Worm (Caenorhabditis elegans) whole organism, young adult: Measurements from ENCODE around the gene snt-1.

ENCODE experiments used
- B0019.2 ChIP-seq: fragments of 200-800 bp; sonication (Bioruptor generic); conservative IDR thresholded peaks from 2 replicates; pipeline ENCODE4 v1.3.6; 2022; ENCODE audit warnings: missing genetic modification reagents, missing genetic modification characterization, missing compliant biosample characterization
- B0336.3 ChIP-seq: fragments of 200-800 bp; sonication (Bioruptor generic); IDR thresholded peaks from 2 replicates; pipeline ENCODE4 v1.3.6; 2022; ENCODE audit warnings: missing genetic modification characterization, missing compliant biosample characterization
- F49E8.2 ChIP-seq: sonication (generic microtip); optimal IDR thresholded peaks from 3 replicates; lab custom pipeline; 2017; ENCODE audit warnings: missing genetic modification characterization, mild to moderate bottlenecking, missing compliant biosample characterization, antibody characterized with exemption, moderate library complexity; ENCODE audit not compliant: insufficient read depth
- F52B5.7 ChIP-seq: sonication (generic microtip); optimal IDR thresholded peaks from 2 replicates; lab custom pipeline; 2016; ENCODE audit warnings: mild to moderate bottlenecking, missing genetic modification characterization, missing compliant biosample characterization
- K12H6.12 ChIP-seq: fragments of 200-800 bp; sonication (Bioruptor generic); optimal IDR thresholded peaks from 2 replicates; lab custom pipeline; 2018; ENCODE audit warnings: mild to moderate bottlenecking, missing genetic modification characterization, missing compliant biosample characterization
- Y53G8AR.9 ChIP-seq: fragments of 200-800 bp; sonication (Bioruptor generic); conservative IDR thresholded peaks from 2 replicates; pipeline ENCODE4 v1.3.6; 2022; ENCODE audit warnings: missing genetic modification reagents, missing genetic modification characterization, missing compliant biosample characterization
- Y79H2A.3 ChIP-seq: fragments of 200-800 bp; sonication (Bioruptor generic); conservative IDR thresholded peaks from 2 replicates; pipeline ENCODE4 v1.3.6; 2022; ENCODE audit warnings: missing genetic modification reagents, missing genetic modification characterization, missing compliant biosample characterization
- ZK185.1 ChIP-seq: sonication (generic microtip); optimal IDR thresholded peaks from 2 replicates; lab custom pipeline; 2016; ENCODE audit warnings: mild to moderate bottlenecking, missing genetic modification characterization, missing compliant biosample characterization; ENCODE audit not compliant: poor library complexity, severe bottlenecking
- akir-1 ChIP-seq: fragments of 200-800 bp; sonication (Bioruptor generic); optimal IDR thresholded peaks from 2 replicates; lab custom pipeline; 2018; ENCODE audit warnings: mild to moderate bottlenecking, missing genetic modification characterization, moderate library complexity, missing compliant biosample characterization
- aptf-2 ChIP-seq: fragments of 200-800 bp; sonication (Bioruptor generic); conservative IDR thresholded peaks from 2 replicates; pipeline ENCODE4 v1.3.6; 2022; ENCODE audit warnings: missing genetic modification reagents, missing genetic modification characterization, missing compliant biosample characterization
- atf-7 ChIP-seq: sonication (generic microtip); optimal IDR thresholded peaks from 2 replicates; lab custom pipeline; 2017; ENCODE audit warnings: mild to moderate bottlenecking, missing genetic modification characterization, missing compliant biosample characterization
- attf-5 ChIP-seq: fragments of 200-800 bp; sonication (Bioruptor generic); optimal IDR thresholded peaks from 2 replicates; lab custom pipeline; 2018; ENCODE audit warnings: mild to moderate bottlenecking, missing genetic modification characterization, missing compliant biosample characterization
- attf-6 ChIP-seq: fragments of 200-800 bp; sonication (Bioruptor generic); IDR thresholded peaks from 2 replicates; pipeline ENCODE4 v1.3.6; 2022; ENCODE audit warnings: missing genetic modification reagents, missing genetic modification characterization, missing compliant biosample characterization
- cebp-2 ChIP-seq: fragments of 200-800 bp; sonication (Bioruptor generic); IDR thresholded peaks from 2 replicates; pipeline ENCODE4 v1.3.6; 2022; ENCODE audit warnings: missing genetic modification characterization, missing compliant biosample characterization
- dox-1 ChIP-seq: fragments of 200-800 bp; sonication (Bioruptor generic); IDR thresholded peaks from 2 replicates; pipeline ENCODE4 v1.3.6; 2022; ENCODE audit warnings: missing genetic modification reagents, missing genetic modification characterization, missing compliant biosample characterization
- dpl-1 ChIP-seq: fragments of 150-350 bp; optimal IDR thresholded peaks from 2 replicates; lab custom pipeline; 2014; ENCODE audit warnings: missing biosample characterization, missing genetic modification reagents, missing genetic modification characterization
- ekl-4 ChIP-seq: fragments of 200-800 bp; sonication (Bioruptor generic); IDR thresholded peaks from 2 replicates; pipeline ENCODE4 v1.3.6; 2022; ENCODE audit warnings: missing genetic modification reagents, missing genetic modification characterization, missing compliant biosample characterization
- fkh-3 ChIP-seq: sonication (generic microtip); optimal IDR thresholded peaks from 2 replicates; lab custom pipeline; 2016; ENCODE audit warnings: mild to moderate bottlenecking, missing genetic modification characterization, missing compliant biosample characterization
- hmg-1.2 ChIP-seq: fragments of 200-800 bp; sonication (Bioruptor generic); IDR thresholded peaks from 2 replicates; pipeline ENCODE4 v1.3.6; 2022; ENCODE audit warnings: missing genetic modification reagents, missing genetic modification characterization, missing compliant biosample characterization
- lin-35 ChIP-seq, 3 experiments: fragments of 150-350 bp in 2 of 3; sonication (generic microtip) in 1 of 3; optimal IDR thresholded peaks; 2 replicates each; lab custom pipeline; 2014 to 2018; ENCODE audit warnings: missing biosample characterization in 3 of 3, missing genetic modification characterization in 3 of 3, missing genetic modification reagents in 3 of 3
- lin-40 ChIP-seq: sonication (generic microtip); optimal IDR thresholded peaks from 2 replicates; lab custom pipeline; 2016; ENCODE audit warnings: missing genetic modification characterization, mild to moderate bottlenecking, missing compliant biosample characterization, missing genotype, missing genetic modification reagents
- madf-3 ChIP-seq: fragments of 200-800 bp; sonication (Bioruptor generic); IDR thresholded peaks from 2 replicates; pipeline ENCODE4 v1.3.6; 2022; ENCODE audit warnings: missing genetic modification reagents, missing genetic modification characterization, missing compliant biosample characterization
- madf-6 ChIP-seq: fragments of 200-800 bp; sonication (Bioruptor generic); IDR thresholded peaks from 2 replicates; pipeline ENCODE4 v1.3.6; 2022; ENCODE audit warnings: missing genetic modification reagents, missing genetic modification characterization, missing compliant biosample characterization
- mcd-1 ChIP-seq: fragments of 200-800 bp; sonication (Bioruptor generic); IDR thresholded peaks from 2 replicates; pipeline ENCODE4 v1.3.6; 2022; ENCODE audit warnings: missing genetic modification reagents, missing genetic modification characterization, missing compliant biosample characterization
- mxl-1 ChIP-seq: sonication (generic microtip); optimal IDR thresholded peaks from 2 replicates; lab custom pipeline; 2016; ENCODE audit warnings: missing genetic modification characterization, missing compliant biosample characterization
- nhr-80 ChIP-seq: sonication (generic microtip); optimal IDR thresholded peaks from 2 replicates; lab custom pipeline; 2016; ENCODE audit warnings: missing genetic modification characterization, missing compliant biosample characterization
- pbrm-1 ChIP-seq: fragments of 200-800 bp; sonication (Bioruptor generic); IDR thresholded peaks from 2 replicates; pipeline ENCODE4 v1.3.6; 2022; ENCODE audit warnings: missing genetic modification reagents, missing genetic modification characterization, missing compliant biosample characterization
- snpc-4 ChIP-seq, 5 experiments: fragments of 150-350 bp in 1 of 5; sonication (generic microtip) in 4 of 5; optimal IDR thresholded peaks; 2 replicates each; lab custom pipeline; 2014 to 2018; ENCODE audit warnings: missing genetic modification characterization in 5 of 5, missing biosample characterization in 3 of 5, antibody characterized with exemption in 2 of 5, mild to moderate bottlenecking in 2 of 5, missing compliant biosample characterization in 2 of 5, missing genotype in 2 of 5, moderate library complexity in 2 of 5, missing genetic modification reagents in 1 of 5
- sptf-2 ChIP-seq: fragments of 200-800 bp; sonication (Bioruptor generic); optimal IDR thresholded peaks from 2 replicates; lab custom pipeline; 2018; ENCODE audit warnings: mild to moderate bottlenecking, missing genetic modification characterization, missing compliant biosample characterization
- tlf-1 ChIP-seq: fragments of 200-800 bp; sonication (Bioruptor generic); optimal IDR thresholded peaks from 2 replicates; lab custom pipeline; 2018; ENCODE audit warnings: mild to moderate bottlenecking, missing genetic modification characterization, missing compliant biosample characterization
- unc-130 ChIP-seq: sonication (generic microtip); optimal IDR thresholded peaks from 2 replicates; lab custom pipeline; 2016; ENCODE audit warnings: missing genetic modification reagents, missing genetic modification characterization, missing compliant biosample characterization
- ztf-25 ChIP-seq: fragments of 200-800 bp; sonication (Bioruptor generic); IDR thresholded peaks from 2 replicates; pipeline ENCODE4 v1.3.6; 2022; ENCODE audit warnings: missing genetic modification reagents, missing genetic modification characterization, missing compliant biosample characterization
- ztf-28 ChIP-seq: fragments of 200-800 bp; sonication (Bioruptor generic); IDR thresholded peaks from 2 replicates; pipeline ENCODE4 v1.3.6; 2022; ENCODE audit warnings: missing genetic modification reagents, missing genetic modification characterization, missing compliant biosample characterization
- ztf-6 ChIP-seq: fragments of 200-800 bp; sonication (Bioruptor generic); IDR thresholded peaks from 2 replicates; pipeline ENCODE4 v1.3.6; 2022; ENCODE audit warnings: missing genetic modification reagents, missing genetic modification characterization, missing compliant biosample characterization

Gene snt-1

DNA sequence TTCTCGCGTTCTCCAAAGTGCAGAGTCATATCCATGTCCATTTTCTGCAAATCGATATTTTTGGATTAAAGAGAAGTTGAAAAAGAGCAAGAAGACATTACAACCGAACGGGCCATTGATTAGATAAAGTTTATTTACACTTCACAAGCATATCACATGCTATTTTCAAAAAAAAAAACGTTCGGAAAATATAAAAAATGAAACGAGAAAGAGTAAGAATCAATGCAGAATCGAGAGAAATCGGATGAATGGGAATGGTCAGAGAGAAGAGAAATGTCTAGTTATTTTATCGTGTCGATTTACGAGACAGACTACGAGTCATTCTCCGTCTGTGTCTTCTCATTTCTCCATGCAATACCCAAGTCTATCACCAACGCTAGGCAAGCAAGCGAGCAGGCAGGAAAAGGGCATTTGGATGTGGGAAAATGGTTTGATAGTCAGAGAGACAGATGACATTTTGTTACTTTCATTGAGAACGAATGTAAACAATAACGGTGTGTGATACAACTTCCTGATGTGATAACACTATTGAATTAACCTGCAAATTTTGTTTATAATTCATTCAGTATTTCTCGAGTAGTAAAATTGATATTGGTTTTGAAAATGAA, 10.6 kb upstream of the snt-1 start, which contains the start of gene F31E8.4:
Gene F31E8.4, minus strand, starts transcription at position 51 of the 608 bp plus-strand sequence.
- TF ChIP-seq nhr-80 (tag; lab: Kevin White, UChicago) (peak; percentile 83), hmg-1.2 (GFP tag; lab: Robert Waterston, UW) (peak; percentile 46; the same call in 1 of the 2 replicates), pbrm-1 (GFP tag; lab: Robert Waterston, UW) (no peak)

DNA sequence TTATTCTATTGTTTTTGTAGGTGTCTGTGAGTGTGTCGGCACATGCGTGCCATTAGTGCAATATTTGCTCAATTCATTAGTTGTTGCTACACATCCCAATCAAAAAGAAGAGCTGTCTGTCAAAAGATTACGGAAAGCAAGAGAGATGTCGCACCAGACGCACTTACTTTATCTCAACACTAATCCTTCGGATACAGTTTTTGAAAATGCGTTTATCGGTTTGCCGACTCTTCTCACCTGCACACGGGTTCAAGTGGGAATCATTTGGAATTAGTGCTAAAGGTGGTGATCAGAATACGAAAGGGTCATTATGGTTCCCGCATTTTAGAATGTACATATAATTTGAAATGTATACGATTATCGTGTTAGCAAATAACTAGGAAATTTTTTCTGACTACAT, 9.5 kb upstream of the snt-1 start:
- TF ChIP-seq lin-40 (tag; lab: Kevin White, UChicago) = no peak

DNA sequence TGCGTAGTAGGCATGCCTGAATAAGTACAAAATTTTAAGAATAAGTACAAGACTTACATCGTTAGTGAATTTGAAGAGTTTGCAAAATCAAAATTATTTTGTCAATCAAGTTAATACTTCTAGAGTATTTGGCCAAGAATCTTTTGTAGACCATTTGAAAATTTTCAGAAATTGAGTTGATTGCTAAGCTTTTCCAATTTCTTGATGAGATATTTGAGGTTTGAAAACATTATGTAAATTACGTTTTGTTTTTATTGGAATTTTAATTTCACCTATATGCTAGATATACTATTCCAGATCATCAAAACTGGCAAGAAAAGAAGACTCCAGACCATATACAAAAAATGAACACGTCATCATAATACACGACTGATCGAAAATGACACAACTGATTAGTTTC, 7.7 kb upstream of the snt-1 start, which contains the start of gene tab-1:
Gene tab-1, plus strand, starts transcription at position 301 of the 400 bp plus-strand sequence.
- TF ChIP-seq unc-130 (GFP tag; lab: Kevin White, UChicago) (no peak), akir-1 (GFP tag; lab: Kevin White, UChicago) (no peak), F52B5.7 (tag; lab: Kevin White, UChicago) (no peak), ztf-6 (GFP tag; lab: Robert Waterston, UW) (no peak), sptf-2 (GFP tag; lab: Kevin White, UChicago) (no peak), fkh-3 (tag; lab: Kevin White, UChicago) (no peak), cebp-2 (GFP tag; lab: Robert Waterston, UW) (no peak), mcd-1 (GFP tag; lab: Robert Waterston, UW) (no peak), B0019.2 (GFP tag; lab: Robert Waterston, UW) (no peak), Y53G8AR.9 (GFP tag; lab: Robert Waterston, UW) (no peak), madf-6 (GFP tag; lab: Robert Waterston, UW) (no peak), dox-1 (no peak), ztf-28 (GFP tag; lab: Robert Waterston, UW) (no peak), lin-40 (tag; lab: Kevin White, UChicago) (no peak), ZK185.1 (no peak), ztf-25 (no peak), B0336.3 (GFP tag; lab: Robert Waterston, UW) (no peak), lin-35 (GFP tag; optimal IDR thresholded peaks at IDR 0.05; lab: Kevin White, UChicago) (no peak)
- TF ChIP-seq, all 124 proteins: peak for 0

DNA sequence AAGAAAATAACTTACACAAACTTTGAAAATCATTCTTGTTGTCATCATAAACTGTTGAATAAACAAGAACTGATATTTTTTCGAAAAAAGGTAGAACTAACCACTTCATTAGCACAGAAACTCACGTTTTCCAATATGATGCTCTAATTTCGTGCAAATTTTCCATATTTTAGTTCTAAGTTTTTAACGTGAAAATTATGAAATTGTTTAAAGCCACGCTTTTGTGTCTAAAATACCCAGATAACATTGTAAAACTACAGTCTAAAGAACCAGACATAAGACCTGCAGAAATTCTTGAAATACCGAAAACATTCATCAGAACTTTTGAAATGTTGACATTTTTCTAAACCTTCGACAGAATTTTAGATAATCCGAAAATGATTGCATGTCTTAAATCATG, 3.6 kb upstream of the snt-1 start, which contains the start of gene F31E8.5:
Gene F31E8.5, minus strand, starts transcription at position 101 of the 400 bp plus-strand sequence.
- TF ChIP-seq attf-6 (GFP tag; lab: Robert Waterston, UW) = no peak
- TF ChIP-seq madf-3 (GFP tag; lab: Robert Waterston, UW) = no peak
- no peak for TF ChIP-seq atf-7 (tag; lab: Kevin White, UChicago)
- no peak for TF ChIP-seq F49E8.2
- no peak for TF ChIP-seq mxl-1
- no peak for TF ChIP-seq snpc-4 (GFP tag; optimal IDR thresholded peaks at IDR 0.05; lab: Kevin White, UChicago)
- TF ChIP-seq snpc-4 (tag; optimal IDR thresholded peaks at IDR 0.05; lab: Kevin White, UChicago) = no peak
- no peak for TF ChIP-seq ekl-4 (GFP tag; lab: Robert Waterston, UW)
- no peak for TF ChIP-seq tlf-1 (GFP tag; lab: Kevin White, UChicago)
- TF ChIP-seq attf-5 (GFP tag; lab: Kevin White, UChicago) = no peak
- TF ChIP-seq dpl-1 (GFP tag; lab: Kevin White, UChicago) = no peak
- TF ChIP-seq, all 124 proteins: peak for 0

DNA sequence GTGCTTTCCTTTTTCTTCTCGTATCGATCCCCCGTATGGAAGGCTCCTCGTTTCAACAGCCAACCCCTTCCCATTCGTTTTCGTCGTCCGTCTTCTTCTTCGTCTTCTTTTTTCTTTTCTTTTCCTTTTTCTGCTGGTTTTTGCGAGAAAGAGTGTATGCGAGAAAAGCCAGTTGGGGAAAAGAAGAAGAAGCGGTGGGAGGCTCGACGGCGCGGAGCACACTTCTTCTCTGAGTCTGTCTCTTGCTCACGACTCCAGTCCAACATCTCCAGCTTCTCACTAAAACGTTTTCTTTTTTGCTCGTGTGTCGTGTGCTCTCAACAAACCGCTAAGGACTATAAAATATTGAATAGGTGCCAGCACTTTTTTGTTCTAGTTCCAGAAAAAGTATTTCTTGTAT, 2.2 kb upstream of the snt-1 start:
- TF ChIP-seq Y79H2A.3 (GFP tag; lab: Robert Waterston, UW) (no peak), F49E8.2 (no peak), aptf-2 (GFP tag; lab: Robert Waterston, UW) (no peak), K12H6.12 (tag; lab: Kevin White, UChicago) (peak; percentile 8)
- TF ChIP-seq, all 124 proteins: peak for 1
